Worm (Caenorhabditis elegans) whole organism, L4/young adult: ENCODE data around the gene F09C12.2.
"Not testable (repeated sequence)": the region's sequence is repeated elsewhere in the genome, so short reads cannot be mapped to it uniquely, and the experiment has no call there.

Experiments used
- W03F9.2 ChIP-seq: fragments of 150-350 bp; optimal IDR thresholded peaks from 2 replicates; lab custom pipeline; 2014; ENCODE audit warnings: missing biosample characterization, missing genetic modification characterization
- dao-5 ChIP-seq: sonication (generic microtip); optimal IDR thresholded peaks from 2 replicates; lab custom pipeline; 2016; ENCODE audit warnings: missing genotype, missing genetic modification characterization, moderate library complexity, missing compliant biosample characterization
- him-1 ChIP-seq: sonication (generic microtip); optimal IDR thresholded peaks from 2 replicates; lab custom pipeline; 2016; ENCODE audit warnings: missing genotype, missing genetic modification reagents, missing genetic modification characterization, missing compliant biosample characterization

F09C12.2 gene

DNA sequence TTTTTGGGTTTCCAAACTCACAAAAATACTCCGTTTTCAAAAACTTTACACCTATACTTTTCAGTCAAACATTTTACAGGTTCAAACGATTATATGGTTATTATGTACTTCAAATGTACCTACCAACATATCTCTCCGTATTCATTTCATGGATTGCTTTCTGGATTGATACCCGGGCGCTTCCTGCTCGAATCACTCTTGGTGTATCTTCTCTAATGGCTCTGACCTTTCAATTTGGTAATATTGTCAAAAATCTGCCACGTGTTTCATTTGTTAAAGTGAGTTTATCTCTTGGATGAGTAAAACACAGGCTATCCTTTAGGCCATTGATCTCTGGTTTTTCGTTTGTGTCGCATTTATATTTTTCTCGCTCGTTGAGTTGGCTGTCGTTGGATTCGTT lies 22.0 kb downstream of the F09C12.2 start:
- no peak for TF ChIP-seq dao-5 (tag; lab: Kevin White, UChicago)
- TF ChIP-seq W03F9.2 (tag; lab: Kevin White, UChicago) = no peak
- no peak for TF ChIP-seq him-1 (tag; lab: Kevin White, UChicago)

ce11 chrII:5136296-5136767 lies 26.5 kb downstream of the F09C12.2 start, which contains the start of gene F58A6.2:
TSS of gene F58A6.2 (plus strand) at chrII:5136717.
- no peak for TF ChIP-seq him-1 (tag; lab: Kevin White, UChicago)
- TF ChIP-seq W03F9.2 (tag; lab: Kevin White, UChicago) = no peak
- TF ChIP-seq dao-5 (tag; lab: Kevin White, UChicago) = no peak

DNA sequence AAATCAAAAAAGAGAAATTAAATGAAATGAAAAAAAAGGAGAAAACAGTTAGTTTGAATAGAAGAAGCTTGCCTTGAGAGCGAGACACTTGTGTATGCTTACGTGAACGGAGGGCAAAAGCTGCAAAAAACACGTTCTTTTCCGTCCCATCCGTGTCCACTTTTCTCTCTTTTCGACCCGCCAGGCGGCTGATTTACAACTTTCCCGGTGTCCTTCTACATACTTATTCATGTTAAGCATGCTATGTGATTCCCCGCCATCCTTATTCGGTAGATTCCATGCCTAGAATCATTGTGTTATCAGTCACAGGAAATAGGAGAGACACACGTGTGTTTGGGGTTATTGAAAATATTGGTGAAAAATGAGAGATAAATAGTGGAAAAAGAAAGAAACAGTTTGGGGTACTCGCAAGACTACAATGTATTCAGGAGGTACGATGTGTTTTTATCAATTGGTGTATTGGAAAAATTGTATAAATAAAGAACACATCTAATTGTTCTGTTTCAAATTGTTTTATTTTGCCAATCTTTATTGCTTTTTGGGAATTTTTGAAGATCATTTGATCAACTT lies 32.2 kb downstream of the F09C12.2 start, which contains the start of gene nas-29:
nas-29 (minus strand) TSS at position 92 of the 570 bp plus-strand sequence.
- no peak for TF ChIP-seq him-1 (tag; lab: Kevin White, UChicago)
- peak; percentile 9 for TF ChIP-seq W03F9.2 (tag; lab: Kevin White, UChicago)
- no peak for TF ChIP-seq dao-5 (tag; lab: Kevin White, UChicago)

DNA sequence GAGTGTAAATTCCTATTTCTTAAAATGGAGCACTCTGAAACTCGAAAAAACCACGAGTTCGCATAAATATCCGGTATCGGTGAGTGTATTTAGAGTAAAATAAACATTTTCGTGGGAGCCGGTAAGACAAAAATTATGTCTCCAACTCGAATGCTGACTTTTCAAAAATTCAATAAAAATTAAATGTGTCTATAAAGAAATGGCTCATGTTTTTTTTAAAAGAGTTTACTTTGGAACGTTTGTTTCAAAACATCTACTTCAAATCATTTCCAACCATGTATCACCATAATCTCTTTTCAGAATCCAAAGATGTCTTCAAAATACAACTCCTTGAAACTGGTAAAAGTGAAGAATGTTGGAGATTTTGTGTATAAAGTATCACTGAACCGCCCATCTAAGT lies 32.8 kb downstream of the F09C12.2 start, which contains the start of gene F58A6.1:
F58A6.1 (plus strand) TSS at position 301 of the 400 bp plus-strand sequence.
- no peak for TF ChIP-seq dao-5 (tag; lab: Kevin White, UChicago)
- no peak for TF ChIP-seq W03F9.2 (tag; lab: Kevin White, UChicago)
- no peak for TF ChIP-seq him-1 (tag; lab: Kevin White, UChicago)

ce11 chrII:5148349-5148748 lies 38.5 kb downstream of the F09C12.2 start, which contains the start of gene F58A6.5:
TSS of gene F58A6.5 (minus strand) at chrII:5148449.
- TF ChIP-seq him-1 (tag; lab: Kevin White, UChicago) = no peak

- no peak for TF ChIP-seq W03F9.2 (tag; lab: Kevin White, UChicago)
- TF ChIP-seq dao-5 (tag; lab: Kevin White, UChicago) = no peak
- TF ChIP-seq him-1 (tag; lab: Kevin White, UChicago) = no peak
Measured at ce11 chrII:5150829-5151228, 41.0 kb downstream of the F09C12.2 start, which contains the start of gene srb-16. TSS of gene srb-16 (minus strand) at chrII:5150929.

- TF ChIP-seq W03F9.2 (tag; lab: Kevin White, UChicago) (no peak), dao-5 (tag; lab: Kevin White, UChicago) (no peak), him-1 (tag; lab: Kevin White, UChicago) (no peak)
Measured at ce11 chrII:5154540-5154939, 44.7 kb downstream of the F09C12.2 start, which contains the start of gene srb-12. TSS of gene srb-12 (minus strand) at chrII:5154640.

- TF ChIP-seq him-1 (tag; lab: Kevin White, UChicago) = no peak
- no peak for TF ChIP-seq W03F9.2 (tag; lab: Kevin White, UChicago)
- no peak for TF ChIP-seq dao-5 (tag; lab: Kevin White, UChicago)
Measured at ce11 chrII:5156983-5157382, 47.2 kb downstream of the F09C12.2 start, which contains the start of gene msp-45. TSS of gene msp-45 (minus strand) at chrII:5157083.

DNA sequence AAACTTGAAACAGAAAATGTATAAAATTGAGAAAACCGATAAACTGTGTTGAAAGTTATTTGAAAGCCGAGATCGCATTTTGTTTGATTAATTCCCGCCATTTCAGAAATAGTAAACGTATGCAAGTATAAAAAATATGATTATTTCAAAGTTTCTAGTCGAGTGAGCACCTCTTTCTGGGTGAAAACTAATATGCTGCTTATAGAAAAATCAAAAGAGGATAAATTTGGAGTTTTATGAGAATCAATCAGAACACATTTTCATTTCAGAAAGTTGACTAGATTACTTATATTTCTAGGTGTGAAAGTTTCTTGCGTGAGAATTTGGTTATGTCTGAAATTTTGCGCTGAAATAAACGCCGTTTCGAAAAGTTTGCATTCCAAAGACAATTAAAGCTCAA lies 47.7 kb downstream of the F09C12.2 start, which contains the start of gene srb-13:
srb-13 (minus strand) TSS at position 101 of the 400 bp plus-strand sequence.
- no peak for TF ChIP-seq him-1 (tag; lab: Kevin White, UChicago)
- no peak for TF ChIP-seq dao-5 (tag; lab: Kevin White, UChicago)
- TF ChIP-seq W03F9.2 (tag; lab: Kevin White, UChicago) = no peak

- TF ChIP-seq dao-5, W03F9.2, him-1 (tag; lab: Kevin White, UChicago): not testable (repeated sequence)
Measured at ce11 chrII:5158774-5159173, 49.0 kb downstream of the F09C12.2 start, which contains the start of gene F58A6.9. TSS of gene F58A6.9 (minus strand) at chrII:5158874.

DNA sequence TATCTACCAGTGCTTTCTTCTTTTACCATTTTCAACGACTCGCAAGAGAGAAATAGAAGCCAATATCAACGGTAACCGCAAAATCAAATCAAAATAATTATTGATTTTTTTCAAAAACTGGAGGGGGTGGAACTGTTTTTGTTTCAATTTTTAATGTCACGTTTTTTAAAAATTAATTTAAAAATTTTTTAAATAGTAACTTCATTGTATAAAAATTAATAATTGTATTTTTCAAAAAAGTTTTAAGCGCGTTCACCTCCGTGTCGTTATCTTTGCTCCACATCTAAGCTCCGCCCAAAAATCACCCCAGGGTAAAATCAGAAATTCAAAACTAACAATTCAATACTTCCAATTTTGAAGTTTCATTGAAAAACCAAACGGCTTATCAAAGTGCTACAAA lies 51.3 kb downstream of the F09C12.2 start, which contains the start of gene C27D6.11:
C27D6.11 (minus strand) TSS at position 101 of the 400 bp plus-strand sequence.
- no peak for TF ChIP-seq W03F9.2 (tag; lab: Kevin White, UChicago)
- TF ChIP-seq him-1 (tag; lab: Kevin White, UChicago) = no peak
- TF ChIP-seq dao-5 (tag; lab: Kevin White, UChicago) = no peak
